Worm (Caenorhabditis elegans) whole organism, L4 larva: Measurements from ENCODE around the gene dyf-6.

ENCODE experiments used
- Y5F2A.4 ChIP-seq: fragments of 200-800 bp; sonication (Bioruptor generic); optimal IDR thresholded peaks from 2 replicates; lab custom pipeline; 2018; ENCODE audit warnings: mild to moderate bottlenecking, missing genetic modification characterization, missing compliant biosample characterization
- pqm-1 ChIP-seq: sonication (generic microtip); optimal IDR thresholded peaks from 2 replicates; lab custom pipeline; 2017; ENCODE audit warnings: missing biosample characterization, missing genetic modification characterization
- spr-1 ChIP-seq: sonication (generic microtip); optimal IDR thresholded peaks from 2 replicates; lab custom pipeline; 2016; ENCODE audit warnings: mild to moderate bottlenecking, missing genetic modification characterization, missing compliant biosample characterization
- unc-39 ChIP-seq: sonication (generic microtip); optimal IDR thresholded peaks from 2 replicates; lab custom pipeline; 2017; ENCODE audit warnings: missing biosample characterization, missing genetic modification characterization

DNA sequence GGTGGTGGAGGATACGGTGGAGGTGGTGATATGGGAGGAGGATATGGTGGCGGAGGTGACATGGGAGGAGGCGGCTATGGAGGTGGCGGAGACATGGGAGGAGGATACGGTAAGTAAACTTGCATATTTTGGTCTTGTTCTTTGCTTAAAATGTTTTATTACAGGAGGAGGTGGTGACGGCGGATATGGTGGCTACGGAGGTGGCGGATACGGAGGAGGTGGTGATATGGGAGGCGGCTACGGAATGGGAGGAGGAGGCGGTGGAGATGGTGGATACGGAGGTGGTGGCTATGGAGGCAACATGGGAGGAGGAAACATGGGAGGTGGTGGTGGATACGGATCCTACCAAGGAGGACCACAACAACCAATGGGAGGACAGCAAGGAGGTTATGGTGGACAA is 49.7 kb downstream of the dyf-6 start:
- TF ChIP-seq Y5F2A.4 (GFP tag; lab: Kevin White, UChicago) (no peak), unc-39 (tag; lab: Kevin White, UChicago) (no peak), spr-1 (tag; lab: Kevin White, UChicago) (no peak), pqm-1 (tag; lab: Kevin White, UChicago) (no peak)
